Worm (Caenorhabditis elegans) whole organism, L2 larva: Measurements from ENCODE around the gene ule-4.
A peak's percentile ranks its signal among the peaks of the same experiment; 100 is the strongest.

ENCODE experiments used
- F13H6.1 ChIP-seq: sonication (generic microtip); optimal IDR thresholded peaks from 2 replicates; lab custom pipeline; 2016; ENCODE audit warnings: missing genetic modification characterization, missing compliant biosample characterization
- R02D3.7 ChIP-seq: fragments of 150-350 bp; optimal IDR thresholded peaks from 2 replicates; lab custom pipeline; 2014; ENCODE audit warnings: missing biosample characterization, missing genetic modification characterization
- Y55F3AM.14 ChIP-seq: fragments of 200-800 bp; sonication (Bioruptor generic); optimal IDR thresholded peaks from 2 replicates; lab custom pipeline; 2018; ENCODE audit warnings: mild to moderate bottlenecking, missing genetic modification characterization, missing compliant biosample characterization
- ZK546.5 ChIP-seq: sonication (generic microtip); optimal IDR thresholded peaks from 2 replicates; lab custom pipeline; 2017; ENCODE audit warnings: missing biosample characterization, missing genetic modification characterization
- alr-1 ChIP-seq: fragments of 150-350 bp; optimal IDR thresholded peaks from 2 replicates; lab custom pipeline; 2014; ENCODE audit warnings: missing biosample characterization, missing genetic modification characterization
- aly-2 ChIP-seq: fragments of 150-350 bp; optimal IDR thresholded peaks from 2 replicates; lab custom pipeline; 2014; ENCODE audit warnings: missing biosample characterization, missing genetic modification characterization
- ceh-16 ChIP-seq: fragments of 150-350 bp; optimal IDR thresholded peaks from 2 replicates; lab custom pipeline; 2014; ENCODE audit warnings: missing biosample characterization, missing genetic modification characterization
- ceh-82 ChIP-seq: fragments of 150-350 bp; optimal IDR thresholded peaks from 2 replicates; lab custom pipeline; 2014; ENCODE audit warnings: missing biosample characterization, missing genetic modification characterization
- crh-2 ChIP-seq: sonication (generic microtip); optimal IDR thresholded peaks from 2 replicates; lab custom pipeline; 2017; ENCODE audit warnings: missing biosample characterization, missing genetic modification characterization
- dmd-4 ChIP-seq: sonication (generic microtip); optimal IDR thresholded peaks from 2 replicates; lab custom pipeline; 2017; ENCODE audit warnings: missing biosample characterization, missing genetic modification characterization
- elt-1 ChIP-seq: fragments of 150-350 bp; optimal IDR thresholded peaks from 2 replicates; lab custom pipeline; 2014; ENCODE audit warnings: missing biosample characterization, missing genetic modification characterization
- elt-3 ChIP-seq: sonication (generic microtip); optimal IDR thresholded peaks from 2 replicates; lab custom pipeline; 2017; ENCODE audit warnings: missing biosample characterization, missing genetic modification characterization
- fos-1 ChIP-seq: fragments of 150-350 bp; optimal IDR thresholded peaks from 2 replicates; lab custom pipeline; 2014; ENCODE audit warnings: missing biosample characterization, missing genetic modification characterization
- gmeb-1 ChIP-seq: fragments of 150-350 bp; optimal IDR thresholded peaks from 2 replicates; lab custom pipeline; 2014; ENCODE audit warnings: missing biosample characterization, missing genetic modification characterization
- lin-13 ChIP-seq: fragments of 150-350 bp; optimal IDR thresholded peaks from 2 replicates; lab custom pipeline; 2014; ENCODE audit warnings: missing biosample characterization, missing genetic modification reagents, missing genetic modification characterization
- lin-39 ChIP-seq: fragments of 150-350 bp; optimal IDR thresholded peaks from 2 replicates; lab custom pipeline; 2014; ENCODE audit warnings: missing biosample characterization, missing genetic modification reagents, missing genetic modification characterization
- lsy-2 ChIP-seq, 2 experiments: fragments of 150-350 bp in 1 of 2; sonication (generic microtip) in 1 of 2; optimal IDR thresholded peaks; 2 replicates each; lab custom pipeline; 2014 to 2017; ENCODE audit warnings: missing biosample characterization in 2 of 2, missing genetic modification characterization in 2 of 2
- mab-5 ChIP-seq: fragments of 150-350 bp; optimal IDR thresholded peaks from 2 replicates; lab custom pipeline; 2014; ENCODE audit warnings: missing biosample characterization, missing genetic modification characterization
- nhr-129 ChIP-seq: fragments of 150-350 bp; optimal IDR thresholded peaks from 2 replicates; lab custom pipeline; 2014; ENCODE audit warnings: missing biosample characterization, missing genetic modification characterization
- nhr-23 ChIP-seq: fragments of 150-350 bp; optimal IDR thresholded peaks from 2 replicates; lab custom pipeline; 2014; ENCODE audit warnings: missing biosample characterization, missing genetic modification reagents, missing genetic modification characterization
- nhr-237 ChIP-seq: fragments of 150-350 bp; optimal IDR thresholded peaks from 2 replicates; lab custom pipeline; 2014; ENCODE audit warnings: missing biosample characterization, missing genetic modification characterization
- nhr-25 ChIP-seq: fragments of 150-350 bp; sonication (generic microtip); optimal IDR thresholded peaks from 3 replicates; lab custom pipeline; 2014; ENCODE audit warnings: missing biosample characterization, missing genetic modification characterization
- nhr-77 ChIP-seq: fragments of 150-350 bp; optimal IDR thresholded peaks from 2 replicates; lab custom pipeline; 2014; ENCODE audit warnings: missing biosample characterization, missing genetic modification characterization
- peb-1 ChIP-seq: fragments of 150-350 bp; optimal IDR thresholded peaks from 2 replicates; lab custom pipeline; 2014; ENCODE audit warnings: missing biosample characterization, missing genetic modification characterization
- sem-4 ChIP-seq: fragments of 150-350 bp; optimal IDR thresholded peaks from 2 replicates; lab custom pipeline; 2014; ENCODE audit warnings: missing biosample characterization, missing genetic modification reagents, missing genetic modification characterization
- skn-1 ChIP-seq: sonication (generic microtip); optimal IDR thresholded peaks from 2 replicates; lab custom pipeline; 2017; ENCODE audit warnings: missing biosample characterization, missing genetic modification characterization
- sma-3 ChIP-seq: sonication (generic microtip); optimal IDR thresholded peaks from 2 replicates; lab custom pipeline; 2016; ENCODE audit warnings: missing genetic modification reagents, missing genetic modification characterization, missing compliant biosample characterization
- sma-9 ChIP-seq, 2 experiments: fragments of 150-350 bp in 1 of 2; sonication (generic microtip) in 1 of 2; optimal IDR thresholded peaks; 2 replicates each; lab custom pipeline; 2014 to 2016; ENCODE audit warnings: missing genetic modification characterization in 2 of 2, mild to moderate bottlenecking in 1 of 2, missing biosample characterization in 1 of 2, missing compliant biosample characterization in 1 of 2, missing genetic modification reagents in 1 of 2, moderate library complexity in 1 of 2
- snpc-4 ChIP-seq: fragments of 150-350 bp; optimal IDR thresholded peaks from 2 replicates; lab custom pipeline; 2014; ENCODE audit warnings: missing biosample characterization, missing genetic modification characterization
- unc-55 ChIP-seq: fragments of 150-350 bp; sonication (generic microtip); optimal IDR thresholded peaks from 3 replicates; lab custom pipeline; 2014; ENCODE audit warnings: missing biosample characterization, missing genetic modification reagents, missing genetic modification characterization
- unc-62 ChIP-seq: fragments of 150-350 bp; optimal IDR thresholded peaks from 2 replicates; lab custom pipeline; 2014; ENCODE audit warnings: missing biosample characterization, missing genetic modification reagents, missing genetic modification characterization
- zag-1 ChIP-seq: fragments of 150-350 bp; optimal IDR thresholded peaks from 2 replicates; lab custom pipeline; 2014; ENCODE audit warnings: missing biosample characterization, missing genetic modification characterization
- ztf-1 ChIP-seq: fragments of 200-800 bp; sonication (Bioruptor generic); conservative IDR thresholded peaks from 2 replicates; pipeline ENCODE4 v1.3.6; 2022; ENCODE audit warnings: missing genetic modification characterization, missing compliant biosample characterization
- ztf-11 ChIP-seq: sonication (generic microtip); optimal IDR thresholded peaks from 2 replicates; lab custom pipeline; 2017; ENCODE audit warnings: missing biosample characterization, missing genetic modification characterization

ule-4 gene

DNA sequence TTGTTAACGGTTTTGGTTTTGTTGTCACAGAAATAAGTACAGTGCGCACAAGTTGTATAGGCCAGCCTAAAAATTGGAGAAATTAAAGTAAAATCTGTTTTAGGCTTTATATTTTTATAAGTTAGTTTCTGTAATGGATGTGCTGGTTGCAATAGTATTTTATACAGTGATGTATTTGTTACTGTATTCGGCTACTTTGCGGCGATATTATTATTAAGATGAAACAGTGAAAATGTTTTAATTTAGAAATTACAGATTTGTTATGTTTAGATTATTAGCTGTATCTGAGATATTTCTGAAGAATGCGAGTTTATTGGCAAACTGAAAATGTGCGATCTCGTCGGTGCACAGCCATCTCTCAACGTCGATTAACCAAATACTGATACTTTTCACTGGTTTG lies at the start of gene ule-4:
TSS of gene ule-4 (minus strand) at position 101 of the 400 bp plus-strand sequence.
- TF ChIP-seq sem-4 = no peak
- no peak for TF ChIP-seq lsy-2 (tag; optimal IDR thresholded peaks at IDR 0.05; lab: Kevin White, UChicago)
- TF ChIP-seq lin-39 = no peak
- TF ChIP-seq lin-13 (GFP tag; lab: Kevin White, UChicago) = no peak
- no peak for TF ChIP-seq ceh-82 (tag; lab: Kevin White, UChicago)
- no peak for TF ChIP-seq ztf-11 (tag; lab: Kevin White, UChicago)
- TF ChIP-seq nhr-129 (tag; lab: Kevin White, UChicago) = no peak
- no peak for TF ChIP-seq sma-9 (GFP tag; optimal IDR thresholded peaks at IDR 0.05; lab: Kevin White, UChicago)
- TF ChIP-seq sma-9 (tag; optimal IDR thresholded peaks at IDR 0.05; lab: Kevin White, UChicago) = no peak
- TF ChIP-seq fos-1 = no peak
- TF ChIP-seq mab-5 (tag; lab: Kevin White, UChicago) = no peak
- TF ChIP-seq peb-1 (tag; lab: Kevin White, UChicago) = no peak
- TF ChIP-seq unc-55 = no peak
- TF ChIP-seq dmd-4 = no peak
- no peak for TF ChIP-seq ztf-1 (GFP tag; lab: Robert Waterston, UW)
- TF ChIP-seq F13H6.1 = no peak
- TF ChIP-seq ZK546.5 (tag; lab: Kevin White, UChicago) = no peak
- TF ChIP-seq nhr-77 (tag; lab: Kevin White, UChicago) = no peak
- TF ChIP-seq gmeb-1 (tag; lab: Kevin White, UChicago) = no peak
- no peak for TF ChIP-seq aly-2
- no peak for TF ChIP-seq snpc-4 (tag; lab: Kevin White, UChicago)

DNA sequence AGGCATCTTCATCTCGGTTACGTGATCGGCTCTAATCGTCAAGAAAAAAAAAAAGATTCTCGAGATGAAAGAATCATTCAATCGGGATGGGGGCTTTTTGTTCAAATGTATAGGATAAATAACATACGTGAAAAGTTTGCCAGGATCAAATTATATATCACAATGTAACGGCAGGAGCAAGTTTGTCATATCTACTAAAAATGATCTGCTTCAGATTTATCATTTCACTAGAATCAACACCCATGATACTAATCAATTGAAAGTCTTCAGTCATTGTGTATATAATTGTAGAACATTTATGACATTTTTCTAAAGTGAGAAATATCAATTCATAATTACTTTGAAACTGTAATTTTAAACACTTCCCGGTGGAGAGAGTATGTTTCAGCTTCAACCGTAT lies 49.4 kb upstream of the ule-4 start:
- TF ChIP-seq mab-5 (tag; lab: Kevin White, UChicago) (no peak), Y55F3AM.14 (no peak), ztf-1 (GFP tag; lab: Robert Waterston, UW) (no peak), nhr-237 (no peak), R02D3.7 (tag; lab: Kevin White, UChicago) (no peak)

DNA sequence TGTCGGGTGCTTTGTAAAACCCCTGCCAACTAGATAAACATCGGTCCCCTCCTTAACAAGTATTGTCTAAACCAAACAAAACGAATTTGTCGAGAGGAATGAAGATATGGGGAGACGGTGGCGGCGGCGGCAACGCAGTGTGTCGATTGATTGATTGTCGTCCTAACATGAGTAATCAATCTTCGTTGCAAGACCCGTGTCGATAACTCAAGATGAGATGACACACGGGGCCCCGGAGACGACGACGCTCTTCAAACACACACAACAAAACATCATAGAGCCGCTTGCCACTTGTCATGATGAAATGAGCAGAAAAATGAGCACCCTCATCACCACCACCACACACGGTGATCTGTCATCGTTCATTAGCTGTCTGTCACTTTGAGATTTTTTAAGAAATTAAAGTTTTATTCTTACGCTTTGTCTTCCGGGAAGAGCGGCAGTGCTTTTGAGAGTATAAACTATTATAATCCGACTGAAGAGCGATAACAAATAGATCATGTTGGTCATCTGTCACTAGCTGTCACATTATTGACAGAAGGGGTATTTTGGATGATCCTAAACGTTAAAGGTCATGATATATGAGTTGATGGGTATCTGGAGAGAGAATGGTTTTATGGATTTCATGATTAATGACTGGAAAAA lies 48.4 kb upstream of the ule-4 start:
- peak; percentile 33 for TF ChIP-seq Y55F3AM.14
- no peak for TF ChIP-seq gmeb-1 (tag; lab: Kevin White, UChicago)
- peak; percentile 68 for TF ChIP-seq F13H6.1
- TF ChIP-seq lin-39 = peak; percentile 93
- no peak for TF ChIP-seq ZK546.5 (tag; lab: Kevin White, UChicago)
- peak; percentile 78 for TF ChIP-seq nhr-129 (tag; lab: Kevin White, UChicago)
- TF ChIP-seq crh-2 = peak; percentile 19
- TF ChIP-seq sma-3 (GFP tag; lab: Kevin White, UChicago) = no peak
- peak; percentile 98 for TF ChIP-seq ceh-16
- TF ChIP-seq R02D3.7 (tag; lab: Kevin White, UChicago) = no peak
- peak; percentile 27 for TF ChIP-seq sem-4
- no peak for TF ChIP-seq alr-1 (tag; lab: Kevin White, UChicago)
- peak; percentile 42 for TF ChIP-seq nhr-25 (tag; lab: Kevin White, UChicago)
- peak; percentile 7 for TF ChIP-seq unc-55
- peak; percentile 97 for TF ChIP-seq unc-62 (GFP tag; lab: Kevin White, UChicago)
- no peak for TF ChIP-seq elt-1
- peak in 1 of 2 experiments; percentile 36 for TF ChIP-seq lsy-2 (tag; optimal IDR thresholded peaks at IDR 0.05; lab: Kevin White, UChicago)
- peak; percentile 37 for TF ChIP-seq sma-9 (GFP tag; optimal IDR thresholded peaks at IDR 0.05; lab: Kevin White, UChicago)
- TF ChIP-seq sma-9 (tag; optimal IDR thresholded peaks at IDR 0.05; lab: Kevin White, UChicago) = no peak
- TF ChIP-seq skn-1 = no peak
- TF ChIP-seq nhr-23 (tag; lab: Kevin White, UChicago) = no peak
- TF ChIP-seq zag-1 (tag; lab: Kevin White, UChicago) = peak; percentile 32
- TF ChIP-seq mab-5 (tag; lab: Kevin White, UChicago) = peak; percentile 97
- TF ChIP-seq ceh-82 (tag; lab: Kevin White, UChicago) = no peak
- no peak for TF ChIP-seq elt-3 (tag; lab: Kevin White, UChicago)

DNA sequence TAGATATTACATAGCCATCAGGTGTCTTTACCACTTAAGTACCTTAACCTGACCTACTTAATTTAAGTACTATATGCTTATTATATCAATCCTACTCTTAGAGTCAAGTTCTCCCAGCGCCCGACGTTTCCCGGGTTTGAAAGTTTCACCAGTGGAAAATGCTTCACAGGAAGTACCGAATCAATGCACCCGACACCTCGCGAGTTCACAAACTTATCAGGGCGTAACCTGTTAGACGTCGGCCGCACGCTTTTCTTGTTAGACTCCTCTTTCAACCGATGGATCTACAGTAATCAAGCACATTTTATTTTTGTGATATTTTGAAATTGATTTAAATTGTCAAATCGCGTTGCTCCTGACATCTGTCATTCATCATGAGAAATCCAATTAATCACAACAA lies 47.8 kb upstream of the ule-4 start:
- TF ChIP-seq crh-2 = no peak
- TF ChIP-seq ceh-82 (tag; lab: Kevin White, UChicago) = no peak
- TF ChIP-seq peb-1 (tag; lab: Kevin White, UChicago) = no peak
- peak; percentile 30 for TF ChIP-seq snpc-4 (tag; lab: Kevin White, UChicago)
- no peak for TF ChIP-seq nhr-25 (tag; lab: Kevin White, UChicago)
- TF ChIP-seq, all 48 proteins: peak for 1
